Worm (Caenorhabditis elegans): ENCODE results near the gene C24B5.4.

DNA sequence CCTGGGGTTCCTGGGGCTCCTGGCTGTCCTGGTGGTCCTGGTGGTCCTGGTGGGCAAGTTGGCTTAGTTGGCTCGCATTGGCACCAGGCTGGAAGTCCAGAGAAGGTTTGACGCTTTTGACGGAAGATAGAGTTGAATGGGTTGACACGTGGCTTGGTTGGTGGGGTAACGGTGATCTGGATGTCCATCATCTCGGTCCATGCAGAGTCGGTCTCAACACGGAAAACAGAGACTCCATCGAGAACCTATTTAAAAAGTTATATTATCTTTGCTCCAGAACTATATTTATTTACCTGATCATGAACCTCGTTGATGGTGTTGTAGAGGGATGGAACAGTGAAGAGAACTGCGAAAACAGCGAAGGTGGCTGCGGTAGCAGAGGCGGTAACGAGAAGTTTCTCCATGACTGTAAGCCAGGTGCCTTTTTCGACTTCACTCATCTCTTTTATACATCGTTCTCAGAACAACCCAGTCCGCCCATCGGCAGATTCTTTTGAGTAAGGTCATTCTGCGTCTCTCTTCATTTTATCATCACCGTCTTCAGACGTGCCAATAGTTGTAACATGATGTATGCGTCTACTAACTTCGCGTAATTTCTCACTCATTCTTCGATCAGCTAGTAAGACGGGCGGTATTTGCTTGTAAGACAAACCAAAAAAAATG is 36.8 kb downstream of the C24B5.4 start, which contains the start of gene col-144:
- TF ChIP-seq ztf-6 (GFP tag; IDR thresholded peaks at IDR 0.05) (no peak), pbrm-1 (GFP tag; IDR thresholded peaks at IDR 0.05) (no peak), ceh-58 (GFP tag; IDR thresholded peaks at IDR 0.05) (no peak), ztf-28 (GFP tag; IDR thresholded peaks at IDR 0.05) (no peak), mes-4 (tag; optimal IDR thresholded peaks at IDR 0.05) (no peak), lin-54 (GFP tag; optimal IDR thresholded peaks at IDR 0.05) (no peak)

All from whole organism, young adult.